Worm (Caenorhabditis elegans) whole organism, L1 larva: ENCODE data around the gene nspg-14.
A peak's percentile ranks its signal among the peaks of the same experiment; 100 is the strongest.

Experiments used
- C16A3.4 ChIP-seq: fragments of 150-350 bp; optimal IDR thresholded peaks from 2 replicates; lab custom pipeline; 2014; ENCODE audit warnings: missing biosample characterization, missing genetic modification characterization
- C34B4.2 ChIP-seq: sonication (generic microtip); optimal IDR thresholded peaks from 2 replicates; lab custom pipeline; 2017; ENCODE audit warnings: mild to moderate bottlenecking, missing genetic modification characterization, missing compliant biosample characterization
- F16B12.6 ChIP-seq: fragments of 150-350 bp; optimal IDR thresholded peaks from 2 replicates; lab custom pipeline; 2014; ENCODE audit warnings: missing biosample characterization, missing genetic modification characterization
- aha-1 ChIP-seq: fragments of 150-350 bp; optimal IDR thresholded peaks from 2 replicates; lab custom pipeline; 2014; ENCODE audit warnings: missing biosample characterization, missing genetic modification characterization
- alr-1 ChIP-seq: fragments of 200-800 bp; sonication (Bioruptor generic); optimal IDR thresholded peaks from 2 replicates; lab custom pipeline; 2018; ENCODE audit warnings: borderline replicate concordance, mild to moderate bottlenecking, missing genetic modification characterization, missing compliant biosample characterization
- blmp-1 ChIP-seq: fragments of 150-350 bp; optimal IDR thresholded peaks from 2 replicates; lab custom pipeline; 2014; ENCODE audit warnings: missing biosample characterization, missing genetic modification characterization
- ceh-63 ChIP-seq: fragments of 200-800 bp; sonication (Bioruptor generic); optimal IDR thresholded peaks from 2 replicates; lab custom pipeline; 2018; ENCODE audit warnings: mild to moderate bottlenecking, missing genetic modification characterization, missing compliant biosample characterization
- ceh-8 ChIP-seq: fragments of 200-800 bp; sonication (Bioruptor generic); optimal IDR thresholded peaks from 2 replicates; lab custom pipeline; 2018; ENCODE audit warnings: mild to moderate bottlenecking, missing genetic modification characterization, moderate library complexity, missing compliant biosample characterization
- ceh-82 ChIP-seq, 3 experiments: fragments of 150-350 bp in 1 of 3; sonication (generic microtip) in 2 of 3; optimal IDR thresholded peaks; 2 replicates each; lab custom pipeline; 2014 to 2017; ENCODE audit warnings: missing biosample characterization in 3 of 3, missing genetic modification characterization in 3 of 3
- ceh-90 ChIP-seq: sonication (generic microtip); optimal IDR thresholded peaks from 2 replicates; lab custom pipeline; 2016; ENCODE audit warnings: missing genetic modification characterization, missing compliant biosample characterization
- ces-1 ChIP-seq: fragments of 150-350 bp; optimal IDR thresholded peaks from 2 replicates; lab custom pipeline; 2014; ENCODE audit warnings: missing biosample characterization, missing genetic modification reagents, missing genetic modification characterization
- dsc-1 ChIP-seq: sonication (generic microtip); optimal IDR thresholded peaks from 2 replicates; lab custom pipeline; 2016; ENCODE audit warnings: mild to moderate bottlenecking, missing genetic modification characterization, missing compliant biosample characterization
- efl-3 ChIP-seq: fragments of 200-800 bp; sonication (Bioruptor generic); optimal IDR thresholded peaks from 2 replicates; lab custom pipeline; 2018; ENCODE audit warnings: mild to moderate bottlenecking, missing genetic modification characterization, missing compliant biosample characterization
- elt-3 ChIP-seq, 6 experiments: fragments of 150-350 bp in 1 of 6; sonication (generic microtip); optimal IDR thresholded peaks; 2 replicates each; lab custom pipeline; 2017 to 2018; ENCODE audit warnings: missing biosample characterization in 6 of 6, missing genetic modification characterization in 6 of 6, inconsistent platforms in 1 of 6
- ets-5 ChIP-seq: fragments of 200-800 bp; sonication (Bioruptor generic); IDR thresholded peaks from 2 replicates; pipeline ENCODE4 v1.3.6; 2022; ENCODE audit warnings: missing genetic modification characterization, missing compliant biosample characterization
- fkh-10 ChIP-seq: sonication (generic microtip); optimal IDR thresholded peaks from 2 replicates; lab custom pipeline; 2017; ENCODE audit warnings: missing biosample characterization, missing genetic modification reagents, missing genetic modification characterization
- fkh-4 ChIP-seq: sonication (generic microtip); optimal IDR thresholded peaks from 2 replicates; lab custom pipeline; 2016; ENCODE audit warnings: missing compliant biosample characterization, missing genetic modification characterization, borderline replicate concordance
- fkh-8 ChIP-seq: sonication (generic microtip); optimal IDR thresholded peaks from 2 replicates; lab custom pipeline; 2016; ENCODE audit warnings: mild to moderate bottlenecking, missing genetic modification characterization, missing compliant biosample characterization
- hlh-17 ChIP-seq: fragments of 200-800 bp; sonication (Bioruptor generic); optimal IDR thresholded peaks from 2 replicates; lab custom pipeline; 2018; ENCODE audit warnings: missing genetic modification characterization, mild to moderate bottlenecking, missing compliant biosample characterization, moderate library complexity, borderline replicate concordance
- hlh-4 ChIP-seq: sonication (generic microtip); optimal IDR thresholded peaks from 2 replicates; lab custom pipeline; 2016; ENCODE audit warnings: mild to moderate bottlenecking, missing genetic modification characterization, missing compliant biosample characterization
- hpl-2 ChIP-seq: fragments of 150-350 bp; optimal IDR thresholded peaks from 2 replicates; lab custom pipeline; 2014; ENCODE audit warnings: missing biosample characterization, missing genetic modification reagents, missing genetic modification characterization
- irx-1 ChIP-seq: sonication (generic microtip); optimal IDR thresholded peaks from 2 replicates; lab custom pipeline; 2016; ENCODE audit warnings: missing genetic modification characterization, missing compliant biosample characterization
- isw-1 ChIP-seq: fragments of 200-800 bp; sonication (Bioruptor generic); IDR thresholded peaks from 2 replicates; pipeline ENCODE4 v1.3.6; 2022; ENCODE audit warnings: missing genetic modification characterization, missing compliant biosample characterization
- jun-1 ChIP-seq: fragments of 150-350 bp; optimal IDR thresholded peaks from 2 replicates; lab custom pipeline; 2014; ENCODE audit warnings: missing biosample characterization, missing genetic modification reagents, missing genetic modification characterization
- lin-13 ChIP-seq: fragments of 150-350 bp; optimal IDR thresholded peaks from 2 replicates; lab custom pipeline; 2014; ENCODE audit warnings: missing biosample characterization, missing genetic modification reagents, missing genetic modification characterization
- lin-39 ChIP-seq: fragments of 150-350 bp; optimal IDR thresholded peaks from 2 replicates; lab custom pipeline; 2014; ENCODE audit warnings: missing biosample characterization, missing genetic modification reagents, missing genetic modification characterization
- mdl-1 ChIP-seq, 2 experiments: fragments of 150-350 bp; optimal IDR thresholded peaks; 2 replicates each; lab custom pipeline; 2014 to 2017; ENCODE audit warnings: missing biosample characterization in 2 of 2, missing genetic modification characterization in 2 of 2, inconsistent platforms in 1 of 2
- mef-2 ChIP-seq: fragments of 150-350 bp; optimal IDR thresholded peaks from 2 replicates; lab custom pipeline; 2014; ENCODE audit warnings: missing biosample characterization, missing genetic modification characterization
- mep-1 ChIP-seq: fragments of 150-350 bp; optimal IDR thresholded peaks from 2 replicates; lab custom pipeline; 2014; ENCODE audit warnings: missing biosample characterization, missing genetic modification characterization
- nhr-12 ChIP-seq: sonication (generic microtip); optimal IDR thresholded peaks from 2 replicates; lab custom pipeline; 2017; ENCODE audit warnings: missing biosample characterization, missing genetic modification characterization
- nhr-19 ChIP-seq: fragments of 200-800 bp; sonication (Bioruptor generic); conservative IDR thresholded peaks from 2 replicates; pipeline ENCODE4 v1.3.6; 2022; ENCODE audit warnings: missing genetic modification characterization, missing compliant biosample characterization
- nhr-20 ChIP-seq: sonication (generic microtip); optimal IDR thresholded peaks from 2 replicates; lab custom pipeline; 2016; ENCODE audit warnings: mild to moderate bottlenecking, missing genetic modification characterization, missing compliant biosample characterization
- nhr-28 ChIP-seq: fragments of 150-350 bp; optimal IDR thresholded peaks from 2 replicates; lab custom pipeline; 2014; ENCODE audit warnings: missing biosample characterization, missing genetic modification characterization
- nhr-47 ChIP-seq: sonication (generic microtip); optimal IDR thresholded peaks from 2 replicates; lab custom pipeline; 2016; ENCODE audit warnings: mild to moderate bottlenecking, missing genetic modification characterization, moderate library complexity, missing compliant biosample characterization
- nhr-71 ChIP-seq: sonication (generic microtip); optimal IDR thresholded peaks from 2 replicates; lab custom pipeline; 2016; ENCODE audit warnings: mild to moderate bottlenecking, missing genetic modification characterization, moderate library complexity, missing compliant biosample characterization
- nhr-76 ChIP-seq: sonication (generic microtip); optimal IDR thresholded peaks from 2 replicates; lab custom pipeline; 2017; ENCODE audit warnings: missing biosample characterization, missing genetic modification characterization
- nhr-77 ChIP-seq: fragments of 150-350 bp; optimal IDR thresholded peaks from 2 replicates; lab custom pipeline; 2014; ENCODE audit warnings: missing biosample characterization, missing genetic modification characterization
- pag-3 ChIP-seq: sonication (generic microtip); optimal IDR thresholded peaks from 2 replicates; lab custom pipeline; 2017; ENCODE audit warnings: missing genetic modification characterization, mild to moderate bottlenecking, missing compliant biosample characterization, antibody characterized with exemption, borderline replicate concordance; ENCODE audit not compliant: insufficient read depth
- pqm-1 ChIP-seq: sonication (generic microtip); optimal IDR thresholded peaks from 3 replicates; lab custom pipeline; 2017; ENCODE audit warnings: missing biosample characterization, missing genetic modification characterization
- rnt-1 ChIP-seq: sonication (generic microtip); optimal IDR thresholded peaks from 2 replicates; lab custom pipeline; 2016; ENCODE audit warnings: mild to moderate bottlenecking, missing genetic modification characterization, moderate library complexity, missing compliant biosample characterization
- snpc-4 ChIP-seq: fragments of 150-350 bp; optimal IDR thresholded peaks from 2 replicates; lab custom pipeline; 2014; ENCODE audit warnings: missing biosample characterization, missing genetic modification characterization
- snu-23 ChIP-seq: sonication (generic microtip); optimal IDR thresholded peaks from 2 replicates; lab custom pipeline; 2016; ENCODE audit warnings: missing genetic modification characterization, missing compliant biosample characterization
- sox-4 ChIP-seq: sonication (generic microtip); optimal IDR thresholded peaks from 2 replicates; lab custom pipeline; 2016; ENCODE audit warnings: missing genetic modification characterization, missing compliant biosample characterization
- swsn-7 ChIP-seq: sonication (generic microtip); optimal IDR thresholded peaks from 2 replicates; lab custom pipeline; 2016; ENCODE audit warnings: missing genetic modification characterization, missing compliant biosample characterization
- tbx-2 ChIP-seq: sonication (generic microtip); optimal IDR thresholded peaks from 2 replicates; lab custom pipeline; 2016; ENCODE audit warnings: missing genetic modification characterization, missing compliant biosample characterization
- unc-130 ChIP-seq: fragments of 150-350 bp; optimal IDR thresholded peaks from 2 replicates; lab custom pipeline; 2017; ENCODE audit warnings: missing biosample characterization, missing genetic modification characterization, inconsistent platforms
- unc-30 ChIP-seq: sonication (generic microtip); optimal IDR thresholded peaks from 2 replicates; lab custom pipeline; 2017; ENCODE audit warnings: missing biosample characterization, missing genetic modification characterization
- unc-62 ChIP-seq: fragments of 150-350 bp; optimal IDR thresholded peaks from 2 replicates; lab custom pipeline; 2014; ENCODE audit warnings: missing biosample characterization, missing genetic modification reagents, missing genetic modification characterization
- unc-86 ChIP-seq: sonication (generic microtip); optimal IDR thresholded peaks from 2 replicates; lab custom pipeline; 2016; ENCODE audit warnings: missing genetic modification characterization, missing compliant biosample characterization
- unc-98 ChIP-seq: fragments of 200-800 bp; sonication (Bioruptor generic); IDR thresholded peaks from 2 replicates; pipeline ENCODE4 v1.3.6; 2022; ENCODE audit warnings: missing genetic modification characterization, missing compliant biosample characterization
- xbp-1 ChIP-seq: sonication (generic microtip); optimal IDR thresholded peaks from 2 replicates; lab custom pipeline; 2016; ENCODE audit warnings: missing genetic modification characterization, missing compliant biosample characterization
- zip-4 ChIP-seq: fragments of 200-800 bp; sonication (Bioruptor generic); optimal IDR thresholded peaks from 2 replicates; lab custom pipeline; 2018; ENCODE audit warnings: mild to moderate bottlenecking, missing genetic modification characterization, moderate library complexity, missing compliant biosample characterization
- ztf-4 ChIP-seq: fragments of 150-350 bp; optimal IDR thresholded peaks from 2 replicates; lab custom pipeline; 2014; ENCODE audit warnings: missing biosample characterization, missing genetic modification characterization

nspg-14 gene

DNA sequence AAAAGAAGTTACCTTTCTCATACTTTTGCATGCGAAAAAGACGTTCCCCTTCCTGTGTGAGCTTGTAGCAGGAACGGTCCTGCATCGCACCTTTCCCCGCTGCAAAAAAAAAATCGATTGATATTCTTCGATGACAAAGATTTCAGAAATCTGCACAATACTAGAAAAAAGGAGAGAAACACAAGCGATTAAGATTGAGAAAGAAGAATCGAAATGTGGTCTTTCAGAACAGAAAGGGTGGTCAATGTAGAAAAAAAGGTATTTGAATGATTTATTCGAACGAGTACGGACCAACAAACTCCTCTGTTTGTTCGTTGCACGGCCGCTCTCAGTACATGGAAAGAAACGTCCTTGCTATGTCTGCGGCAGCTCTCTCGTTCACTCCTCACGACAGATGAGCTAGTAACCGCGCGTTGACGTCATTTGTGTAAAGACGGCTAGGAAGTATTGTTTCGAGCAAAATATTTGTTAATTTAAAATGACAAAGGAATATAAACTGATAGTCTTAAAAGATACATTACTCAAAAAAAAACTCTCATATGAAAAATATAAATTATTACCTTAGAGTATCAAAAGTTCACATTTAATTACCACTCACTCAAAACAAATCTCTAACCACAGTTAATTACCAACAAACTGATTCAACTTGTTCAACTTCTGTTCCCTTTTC is 45.2 kb downstream of the nspg-14 start, which contains the start of gene ift-81 (continued):
- TF ChIP-seq unc-98 (no peak), aha-1 (tag; lab: Kevin White, UChicago) (no peak), F16B12.6 (tag; lab: Kevin White, UChicago) (no peak), pqm-1 (tag; lab: Kevin White, UChicago) (no peak), xbp-1 (peak; percentile 68), nhr-47 (peak; percentile 73), pag-3 (tag; lab: Kevin White, UChicago) (no peak), efl-3 (no peak), fkh-4 (no peak), unc-62 (GFP tag; lab: Kevin White, UChicago) (no peak), C16A3.4 (tag; lab: Kevin White, UChicago) (peak; percentile 8), jun-1 (tag; lab: Kevin White, UChicago) (no peak), hlh-17 (GFP tag; lab: Kevin White, UChicago) (no peak), nhr-77 (tag; lab: Kevin White, UChicago) (peak; percentile 15), fkh-8 (tag; lab: Kevin White, UChicago) (peak; percentile 55), ets-5 (GFP tag; lab: Robert Waterston, UW) (no peak), elt-3 (tag; optimal IDR thresholded peaks at IDR 0.05; lab: Kevin White, UChicago) (no peak), blmp-1 (tag; lab: Kevin White, UChicago) (no peak), nhr-28 (tag; lab: Kevin White, UChicago) (no peak), irx-1 (tag; lab: Kevin White, UChicago) (no peak), nhr-12 (tag; lab: Kevin White, UChicago) (no peak), mdl-1 (tag; optimal IDR thresholded peaks at IDR 0.05; lab: Kevin White, UChicago) (peak in 1 of 2 experiments; percentile 32), ceh-63 (GFP tag; lab: Kevin White, UChicago) (no peak), nhr-71 (tag; lab: Kevin White, UChicago) (peak; percentile 81), fkh-10 (GFP tag; lab: Kevin White, UChicago) (no peak), hlh-4 (tag; lab: Kevin White, UChicago) (no peak), dsc-1 (tag; lab: Kevin White, UChicago) (peak; percentile 68), isw-1 (GFP tag; lab: Robert Waterston, UW) (no peak; the same call in 1 of the 2 replicates), snu-23 (GFP tag; lab: Kevin White, UChicago) (peak; percentile 64), nhr-20 (tag; lab: Kevin White, UChicago) (peak; percentile 49), C34B4.2 (tag; lab: Kevin White, UChicago) (no peak), unc-86 (peak; percentile 58), zip-4 (GFP tag; lab: Kevin White, UChicago) (no peak), lin-39 (tag; lab: Kevin White, UChicago) (peak; percentile 26), nhr-19 (GFP tag; lab: Robert Waterston, UW) (peak; percentile 61), tbx-2 (tag; lab: Kevin White, UChicago) (peak; percentile 64), swsn-7 (peak; percentile 74), mep-1 (tag; lab: Kevin White, UChicago) (no peak), hpl-2 (no peak), snpc-4 (tag; lab: Kevin White, UChicago) (no peak), sox-4 (tag; lab: Kevin White, UChicago) (no peak), lin-13 (peak; percentile 8), ztf-4 (no peak), ces-1 (no peak), nhr-76 (tag; lab: Kevin White, UChicago) (no peak), rnt-1 (tag; lab: Kevin White, UChicago) (peak; percentile 79), unc-30 (no peak), mef-2 (tag; lab: Kevin White, UChicago) (no peak), alr-1 (no peak), unc-130 (no peak), ceh-8 (GFP tag; lab: Kevin White, UChicago) (peak; percentile 2), ceh-82 (tag; optimal IDR thresholded peaks at IDR 0.05; lab: Kevin White, UChicago) (peak; percentile 18 to 63 (median 45)), ceh-90 (tag; lab: Kevin White, UChicago) (no peak)
